Worm (Caenorhabditis elegans) whole organism, L3 larva: ENCODE data around the gene vha-8.

ENCODE experiments used
- aly-2 ChIP-seq: fragments of 150-350 bp; optimal IDR thresholded peaks from 2 replicates; lab custom pipeline; 2014; ENCODE audit warnings: missing biosample characterization, missing genetic modification characterization
- fkh-10 ChIP-seq: sonication (generic microtip); optimal IDR thresholded peaks from 2 replicates; lab custom pipeline; 2017; ENCODE audit warnings: missing biosample characterization, missing genetic modification reagents, missing genetic modification characterization
- fkh-2 ChIP-seq: fragments of 150-350 bp; optimal IDR thresholded peaks from 2 replicates; lab custom pipeline; 2014; ENCODE audit warnings: missing biosample characterization, missing genetic modification reagents, missing genetic modification characterization
- fos-1 ChIP-seq: fragments of 150-350 bp; optimal IDR thresholded peaks from 2 replicates; lab custom pipeline; 2014; ENCODE audit warnings: missing biosample characterization, missing genetic modification characterization
- mdl-1 ChIP-seq: fragments of 150-350 bp; optimal IDR thresholded peaks from 2 replicates; lab custom pipeline; 2014; ENCODE audit warnings: missing biosample characterization, missing genetic modification characterization
- unc-62 ChIP-seq: fragments of 150-350 bp; sonication (generic microtip); optimal IDR thresholded peaks from 4 replicates; lab custom pipeline; 2014; ENCODE audit warnings: missing biosample characterization, missing genetic modification reagents, missing genetic modification characterization
- zag-1 ChIP-seq: fragments of 150-350 bp; optimal IDR thresholded peaks from 2 replicates; lab custom pipeline; 2014; ENCODE audit warnings: missing biosample characterization, missing genetic modification characterization

DNA sequence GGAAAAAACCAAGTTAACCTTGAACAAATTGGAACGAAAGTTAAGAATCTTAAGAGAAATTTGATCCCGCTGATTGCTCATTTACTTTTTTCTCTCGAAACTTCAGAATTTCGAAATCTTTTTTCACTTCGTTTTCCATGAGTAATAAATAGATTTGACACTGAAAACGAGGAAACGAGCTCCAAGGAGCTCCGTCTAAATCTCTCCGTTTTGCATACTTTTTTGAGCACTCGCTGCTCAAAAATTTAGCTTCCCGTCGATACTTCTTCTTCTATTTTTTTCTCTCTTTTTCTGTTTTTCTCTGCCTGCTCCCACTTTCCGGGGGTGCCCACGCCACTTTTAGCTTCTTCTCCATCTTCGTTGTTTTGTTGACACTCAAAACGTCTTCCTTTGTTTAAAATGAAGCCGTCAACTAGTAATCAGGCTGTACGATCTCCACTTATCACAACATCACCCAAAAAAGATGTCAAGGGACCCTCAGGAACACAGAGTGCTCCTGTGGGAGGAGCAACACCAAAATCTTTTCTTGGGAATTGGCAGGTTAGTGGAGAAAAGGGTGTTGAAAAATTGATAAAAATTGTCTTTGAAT is 15.7 kb downstream of the vha-8 start, which contains the start of gene C17H12.10:
- TF ChIP-seq unc-62 (GFP tag; lab: Kevin White, UChicago), result no peak
- peak; percentile 41 for TF ChIP-seq fkh-10 (GFP tag; lab: Kevin White, UChicago)
- TF ChIP-seq fkh-2 (tag; lab: Kevin White, UChicago), result no peak
- TF ChIP-seq aly-2 (tag; lab: Kevin White, UChicago), result no peak
- no peak for TF ChIP-seq mdl-1 (tag; lab: Kevin White, UChicago)
- no peak for TF ChIP-seq zag-1 (tag; lab: Kevin White, UChicago)
- no peak for TF ChIP-seq fos-1
